ENCODE assay signal across 3 fruit fly cellular contexts in genomic region chr3L:10658362-10659127, dm6.
A peak's percentile ranks its signal among the peaks of the same experiment; 100 is the strongest.
TF ChIP-seq lines count a peak whose summit lies in the region.

No protein-coding gene starts in this region.

- TF ChIP-seq CTCF in whole organism, embryonic (GFP tag; optimal IDR thresholded peaks at IDR 0.05; lab: Kevin White, UChicago): no peak

TF ChIP-seq in whole organism, embryonic, 481 proteins besides CTCF, POLR2A, EP300 and RAD21:
- TF ChIP-seq CG8478 (optimal IDR thresholded peaks at IDR 0.05; lab: Kevin White, UChicago) (no peak), CG12104 (GFP tag; optimal IDR thresholded peaks at IDR 0.05; lab: Kevin White, UChicago) (no peak), vnd (GFP tag; IDR thresholded peaks at IDR 0.05; lab: Robert Waterston, UW; ENCODE audit: partially characterized antibody) (no peak), NC2α (GFP tag; optimal IDR thresholded peaks at IDR 0.05; lab: Kevin White, UChicago) (no peak), fd96Cb (tag; optimal IDR thresholded peaks at IDR 0.05; lab: Kevin White, UChicago) (no peak), CG33213 (GFP tag; optimal IDR thresholded peaks at IDR 0.05; lab: Kevin White, UChicago) (no peak), cwo (GFP tag; optimal IDR thresholded peaks at IDR 0.05; lab: Kevin White, UChicago) (peak; percentile 68), sug (tag; optimal IDR thresholded peaks at IDR 0.05; lab: Kevin White, UChicago) (peak; percentile 21), CG11093 (GFP tag; IDR thresholded peaks at IDR 0.05; lab: Robert Waterston, UW) (no peak), Aef1 (GFP tag; IDR thresholded peaks at IDR 0.05; lab: Robert Waterston, UW) (no peak), Poxn (GFP tag; IDR thresholded peaks at IDR 0.05; lab: Robert Waterston, UW) (no peak), Vsx1 (GFP tag; optimal IDR thresholded peaks at IDR 0.05; lab: Kevin White, UChicago) (no peak), Trl (optimal IDR thresholded peaks at IDR 0.05; lab: Kevin White, UChicago) (peak; percentile 56 to 73), Trl (GFP tag; optimal IDR thresholded peaks at IDR 0.05; lab: Kevin White, UChicago) (no peak), danr (GFP tag; IDR thresholded peaks at IDR 0.05; lab: Robert Waterston, UW) (no peak), CG12769 (tag; optimal IDR thresholded peaks at IDR 0.05; lab: Kevin White, UChicago) (no peak), Usf (GFP tag; optimal IDR thresholded peaks at IDR 0.05; lab: Kevin White, UChicago) (no peak), chinmo (GFP tag; IDR thresholded peaks at IDR 0.05; lab: Robert Waterston, UW; ENCODE audit: partially characterized antibody) (0 out of 4 replicates have a peak, but pooled peaks have one; percentile 43), CG3847 (GFP tag; IDR thresholded peaks at IDR 0.05; lab: Robert Waterston, UW) (no peak), Elba2 (GFP tag; optimal IDR thresholded peaks at IDR 0.05; lab: Kevin White, UChicago) (no peak)

TF ChIP-seq in whole organism, prepupa, 60 proteins besides CTCF, POLR2A, EP300 and RAD21:
- TF ChIP-seq CG6792 (GFP tag; optimal IDR thresholded peaks at IDR 0.05; lab: Kevin White, UChicago): no peak
- TF ChIP-seq Hr38 (GFP tag; optimal IDR thresholded peaks at IDR 0.05; lab: Kevin White, UChicago): no peak
- TF ChIP-seq fkh (GFP tag; optimal IDR thresholded peaks at IDR 0.05; lab: Kevin White, UChicago): peak; percentile 51
- no peak for TF ChIP-seq fd85E (GFP tag; optimal IDR thresholded peaks at IDR 0.05; lab: Kevin White, UChicago)
- TF ChIP-seq CG16779 (tag; optimal IDR thresholded peaks at IDR 0.05; lab: Kevin White, UChicago): no peak
- no peak for TF ChIP-seq net (GFP tag; optimal IDR thresholded peaks at IDR 0.05; lab: Kevin White, UChicago)
- no peak for TF ChIP-seq CG32006 (GFP tag; optimal IDR thresholded peaks at IDR 0.05; lab: Kevin White, UChicago)
- no peak for TF ChIP-seq CG8319 (GFP tag; optimal IDR thresholded peaks at IDR 0.05; lab: Kevin White, UChicago)
- no peak for TF ChIP-seq CG15336 (GFP tag; IDR thresholded peaks at IDR 0.05; lab: Robert Waterston, UW)
- no peak for TF ChIP-seq Hr39 (GFP tag; optimal IDR thresholded peaks at IDR 0.05; lab: Kevin White, UChicago)
- peak in 1 of 2 experiments; percentile 20 for TF ChIP-seq ss (GFP tag; optimal IDR thresholded peaks at IDR 0.05; lab: Kevin White, UChicago)
- TF ChIP-seq Eip93F (GFP tag; optimal IDR thresholded peaks at IDR 0.05; lab: Kevin White, UChicago): no peak

TF ChIP-seq in whole organism, wandering third instar larva, 38 proteins besides CTCF, POLR2A, EP300 and RAD21:
- TF ChIP-seq OdsH (GFP tag; optimal IDR thresholded peaks at IDR 0.05; lab: Kevin White, UChicago) (no peak), dl (GFP tag; optimal IDR thresholded peaks at IDR 0.05; lab: Kevin White, UChicago; ENCODE audit: insufficient read depth in 1 of 2, partially characterized antibody in 2 of 2) (no peak), Rel (GFP tag; optimal IDR thresholded peaks at IDR 0.05; lab: Kevin White, UChicago) (no peak), Rel (tag; optimal IDR thresholded peaks at IDR 0.05; lab: Kevin White, UChicago) (peak; percentile 7)
